Fruit fly (Drosophila melanogaster) whole organism, embryonic: ENCODE results near the gene cpb.
A peak's percentile ranks its signal among the peaks of the same experiment; 100 is the strongest.

Source experiments
- ATbp ChIP-seq: fragments of 200-800 bp; sonication (Bioruptor generic); optimal IDR thresholded peaks from 2 replicates; lab custom pipeline; 2017; ENCODE audit warnings: missing biosample characterization, mild to moderate bottlenecking, missing genetic modification characterization, missing genetic modification reagents
- Blimp-1 ChIP-seq: fragments of 200-800 bp; sonication (Bioruptor generic); optimal IDR thresholded peaks from 3 replicates; lab custom pipeline; 2018; ENCODE audit warnings: missing biosample characterization, missing genetic modification characterization, mild to moderate bottlenecking, moderate library complexity, missing genetic modification reagents
- CG10267 ChIP-seq: fragments of 200-800 bp; sonication (Bioruptor generic); optimal IDR thresholded peaks from 2 replicates; lab custom pipeline; 2018; ENCODE audit warnings: missing biosample characterization, mild to moderate bottlenecking, missing genetic modification characterization, moderate library complexity
- CG10366 ChIP-seq: fragments of 200-800 bp; sonication (Bioruptor generic); IDR thresholded peaks from 2 replicates; pipeline ENCODE4 v1.3.6; 2022; ENCODE audit warnings: missing biosample characterization, missing genetic modification characterization
- CG10979 ChIP-seq: fragments of 200-800 bp; sonication (Bioruptor generic); optimal IDR thresholded peaks from 2 replicates; lab custom pipeline; 2018; ENCODE audit warnings: missing biosample characterization, mild to moderate bottlenecking, missing genetic modification characterization, moderate library complexity
- CG13424 ChIP-seq: fragments of 200-800 bp; sonication (Bioruptor generic); optimal IDR thresholded peaks from 2 replicates; lab custom pipeline; 2019; ENCODE audit warnings: missing biosample characterization, mild to moderate bottlenecking, missing genetic modification characterization, moderate library complexity
- CG14710 ChIP-seq: fragments of 200-800 bp; sonication (Bioruptor generic); optimal IDR thresholded peaks from 3 replicates; lab custom pipeline; 2019; ENCODE audit warnings: missing biosample characterization, mild to moderate bottlenecking, missing genetic modification characterization, moderate library complexity
- CG15269 ChIP-seq: fragments of 200-800 bp; sonication (Bioruptor generic); optimal IDR thresholded peaks from 2 replicates; lab custom pipeline; 2018; ENCODE audit warnings: missing biosample characterization, mild to moderate bottlenecking, missing genetic modification characterization, moderate library complexity
- CG15601 ChIP-seq: fragments of 200-800 bp; sonication (Bioruptor generic); optimal IDR thresholded peaks from 3 replicates; lab custom pipeline; 2019; ENCODE audit warnings: missing biosample characterization, mild to moderate bottlenecking, missing genetic modification characterization, moderate library complexity
- CG1647 ChIP-seq: fragments of 200-800 bp; sonication (Bioruptor generic); optimal IDR thresholded peaks from 3 replicates; lab custom pipeline; 2016; ENCODE audit warnings: missing biosample characterization, missing genetic modification characterization
- CG17328 ChIP-seq: fragments of 200-800 bp; sonication (Bioruptor generic); IDR thresholded peaks from 2 replicates; pipeline ENCODE4 v1.3.6; 2022; ENCODE audit warnings: missing biosample characterization, missing genetic modification characterization
- CG17568 ChIP-seq: fragments of 200-800 bp; sonication (Bioruptor generic); optimal IDR thresholded peaks from 2 replicates; lab custom pipeline; 2018; ENCODE audit warnings: missing biosample characterization, mild to moderate bottlenecking, missing genetic modification characterization, moderate library complexity
- CG17829 ChIP-seq: fragments of 200-800 bp; optimal IDR thresholded peaks from 2 replicates; lab custom pipeline; 2019; ENCODE audit warnings: missing biosample characterization, mild to moderate bottlenecking, missing genetic modification characterization, moderate library complexity
- CG30020 ChIP-seq: fragments of 200-800 bp; optimal IDR thresholded peaks from 2 replicates; lab custom pipeline; 2019; ENCODE audit warnings: missing biosample characterization, mild to moderate bottlenecking, missing genetic modification characterization, moderate library complexity
- CG30431 ChIP-seq: fragments of 200-800 bp; sonication (Bioruptor generic); optimal IDR thresholded peaks from 2 replicates; lab custom pipeline; 2017; ENCODE audit warnings: missing biosample characterization, missing genetic modification characterization
- CG33557 ChIP-seq: fragments of 200-800 bp; sonication (Bioruptor generic); optimal IDR thresholded peaks from 2 replicates; lab custom pipeline; 2019; ENCODE audit warnings: missing biosample characterization, mild to moderate bottlenecking, missing genetic modification characterization, moderate library complexity
- CG34422 ChIP-seq: fragments of 200-800 bp; sonication (Bioruptor generic); IDR thresholded peaks from 3 replicates; pipeline ENCODE4 v1.3.6; 2022; ENCODE audit warnings: missing biosample characterization, missing genetic modification characterization
- CG4424 ChIP-seq: fragments of 200-800 bp; sonication (Bioruptor generic); optimal IDR thresholded peaks from 3 replicates; lab custom pipeline; 2016; ENCODE audit warnings: missing biosample characterization, missing genetic modification characterization
- CG6683 ChIP-seq: fragments of 200-800 bp; sonication (Bioruptor generic); optimal IDR thresholded peaks from 2 replicates; lab custom pipeline; 2017; ENCODE audit warnings: missing biosample characterization, mild to moderate bottlenecking, missing genetic modification characterization, missing genetic modification reagents
- CG6689 ChIP-seq: fragments of 200-800 bp; sonication (Bioruptor generic); IDR thresholded peaks from 2 replicates; pipeline ENCODE4 v1.3.6; 2022; ENCODE audit warnings: missing biosample characterization, missing genetic modification characterization
- CG7271 ChIP-seq: fragments of 200-800 bp; sonication (Bioruptor generic); optimal IDR thresholded peaks from 2 replicates; lab custom pipeline; 2018; ENCODE audit warnings: missing biosample characterization, mild to moderate bottlenecking, missing genetic modification characterization, moderate library complexity
- CG9797 ChIP-seq: fragments of 200-800 bp; sonication (Bioruptor generic); optimal IDR thresholded peaks from 3 replicates; lab custom pipeline; 2018; ENCODE audit warnings: missing biosample characterization, mild to moderate bottlenecking, missing genetic modification characterization
- D ChIP-seq, 2 experiments: fragments of 200-800 bp in 1 of 2; fragments of >200 bp in 1 of 2; sonication (Bioruptor generic) in 1 of 2; optimal IDR thresholded peaks; 2 replicates in 1 of 2; 3 replicates in 1 of 2; lab custom pipeline; 2017; ENCODE audit warnings: mild to moderate bottlenecking in 1 of 2, missing biosample characterization in 1 of 2, missing genetic modification characterization in 1 of 2, missing genetic modification reagents in 1 of 2
- Drgx ChIP-seq: fragments of 200-800 bp; sonication (Bioruptor generic); IDR thresholded peaks from 2 replicates; pipeline ENCODE4 v1.3.6; 2022; ENCODE audit warnings: missing biosample characterization, missing genetic modification characterization
- Eip74EF ChIP-seq, 2 experiments: fragments of 200-800 bp in 1 of 2; fragments of >200 bp in 1 of 2; sonication (Bioruptor generic) in 1 of 2; optimal IDR thresholded peaks; 2 replicates each; lab custom pipeline; 2017 to 2019; ENCODE audit warnings: missing biosample characterization in 2 of 2, missing genetic modification characterization in 2 of 2, mild to moderate bottlenecking in 1 of 2, moderate library complexity in 1 of 2
- Lhr ChIP-seq: fragments of 200-800 bp; sonication (Bioruptor generic); optimal IDR thresholded peaks from 3 replicates; lab custom pipeline; 2017; ENCODE audit warnings: mild to moderate bottlenecking, missing biosample characterization, missing genetic modification reagents, missing genetic modification characterization
- Oli ChIP-seq: fragments of 200-800 bp; sonication (Bioruptor generic); optimal IDR thresholded peaks from 2 replicates; lab custom pipeline; 2018; ENCODE audit warnings: missing biosample characterization, mild to moderate bottlenecking, missing genetic modification characterization, moderate library complexity
- Six4 ChIP-seq: fragments of 200-800 bp; sonication (Bioruptor generic); optimal IDR thresholded peaks from 2 replicates; lab custom pipeline; 2016; ENCODE audit warnings: missing biosample characterization, missing genetic modification characterization
- Ssrp ChIP-seq: fragments of 200-800 bp; sonication (Bioruptor generic); optimal IDR thresholded peaks from 2 replicates; lab custom pipeline; 2018; ENCODE audit warnings: missing biosample characterization, mild to moderate bottlenecking, missing genetic modification characterization, moderate library complexity
- TFAM ChIP-seq: fragments of 200-800 bp; sonication (Bioruptor generic); optimal IDR thresholded peaks from 2 replicates; lab custom pipeline; 2017; ENCODE audit warnings: missing biosample characterization, missing genetic modification characterization, inconsistent platforms
- ap ChIP-seq: fragments of 200-800 bp; sonication (Bioruptor generic); IDR thresholded peaks from 2 replicates; pipeline ENCODE4 v1.3.6; 2022; ENCODE audit warnings: missing biosample characterization, missing genetic modification characterization
- bsh ChIP-seq, 2 experiments: fragments of 200-800 bp; sonication (Bioruptor generic); optimal IDR thresholded peaks; 2 replicates each; lab custom pipeline; 2017 to 2018; ENCODE audit warnings: mild to moderate bottlenecking in 2 of 2, missing biosample characterization in 2 of 2, missing genetic modification characterization in 2 of 2, moderate library complexity in 1 of 2
- cad ChIP-seq: fragments of >200 bp; optimal IDR thresholded peaks from 2 replicates; lab custom pipeline; 2017; ENCODE audit warnings: missing biosample characterization, missing genetic modification characterization
- dmrt99B ChIP-seq: fragments of 200-800 bp; sonication (Bioruptor generic); optimal IDR thresholded peaks from 2 replicates; lab custom pipeline; 2018; ENCODE audit warnings: missing biosample characterization, mild to moderate bottlenecking, missing genetic modification characterization, moderate library complexity
- gem ChIP-seq: fragments of 200-800 bp; sonication (Bioruptor generic); optimal IDR thresholded peaks from 2 replicates; lab custom pipeline; 2019; ENCODE audit warnings: missing biosample characterization, mild to moderate bottlenecking, missing genetic modification characterization, moderate library complexity
- grau ChIP-seq: fragments of 200-800 bp; optimal IDR thresholded peaks from 3 replicates; lab custom pipeline; 2019; ENCODE audit warnings: missing biosample characterization, mild to moderate bottlenecking, missing genetic modification characterization, moderate library complexity
- gsb ChIP-seq: fragments of 200-800 bp; sonication (Bioruptor generic); IDR thresholded peaks from 2 replicates; pipeline ENCODE4 v1.3.6; 2022; ENCODE audit warnings: missing biosample characterization, missing genetic modification characterization
- klu ChIP-seq: fragments of 200-800 bp; sonication (Bioruptor generic); IDR thresholded peaks from 2 replicates; pipeline ENCODE4 v1.3.6; 2022; ENCODE audit warnings: missing biosample characterization, missing genetic modification characterization
- oc ChIP-seq: fragments of 200-800 bp; sonication (Bioruptor generic); optimal IDR thresholded peaks from 2 replicates; lab custom pipeline; 2018; ENCODE audit warnings: missing biosample characterization, mild to moderate bottlenecking, missing genetic modification characterization, moderate library complexity
- onecut ChIP-seq: fragments of 200-800 bp; sonication (Bioruptor generic); IDR thresholded peaks from 2 replicates; pipeline ENCODE4 v1.3.6; 2022; ENCODE audit warnings: missing biosample characterization, missing genetic modification characterization
- org-1 ChIP-seq: fragments of 200-800 bp; sonication (Bioruptor generic); optimal IDR thresholded peaks from 2 replicates; lab custom pipeline; 2017; ENCODE audit warnings: missing biosample characterization, missing genetic modification characterization
- phol ChIP-seq: fragments of 200-800 bp; sonication (Bioruptor generic); optimal IDR thresholded peaks from 3 replicates; lab custom pipeline; 2018; ENCODE audit warnings: missing biosample characterization, mild to moderate bottlenecking, missing genetic modification characterization, moderate library complexity
- prd ChIP-seq, 3 experiments: fragments of >200 bp in 2 of 3; fragments of 200-800 bp in 1 of 3; sonication (Bioruptor generic) in 1 of 3; optimal IDR thresholded peaks in 2 of 3; IDR thresholded peaks in 1 of 3; 2 replicates in 2 of 3; 3 replicates in 1 of 3; pipeline versions ENCODE4 v1.3.6 to Lab custom; 2017 to 2022; ENCODE audit warnings: missing biosample characterization in 1 of 3, missing genetic modification characterization in 1 of 3
- sc ChIP-seq, 3 experiments: fragments of >200 bp in 2 of 3; fragments of 200-800 bp in 1 of 3; sonication (Bioruptor generic) in 1 of 3; optimal IDR thresholded peaks; 2 replicates in 2 of 3; 3 replicates in 1 of 3; lab custom pipeline; 2017; ENCODE audit warnings: mild to moderate bottlenecking in 1 of 3, missing biosample characterization in 1 of 3, missing genetic modification characterization in 1 of 3, missing genetic modification reagents in 1 of 3
- sd ChIP-seq: fragments of 200-800 bp; sonication (Bioruptor generic); optimal IDR thresholded peaks from 3 replicates; lab custom pipeline; 2018; ENCODE audit warnings: missing biosample characterization, mild to moderate bottlenecking, missing genetic modification characterization, moderate library complexity
- sens ChIP-seq: fragments of 200-800 bp; sonication (Bioruptor generic); peaks from one replicate; lab custom pipeline; 2016; ENCODE audit warnings: missing biosample characterization, missing genetic modification characterization
- twi ChIP-seq: fragments of 200-800 bp; optimal IDR thresholded peaks from 2 replicates; lab custom pipeline; 2019; ENCODE audit warnings: missing biosample characterization, mild to moderate bottlenecking, missing genetic modification characterization, moderate library complexity
- unpg ChIP-seq: fragments of 200-800 bp; sonication (Bioruptor generic); optimal IDR thresholded peaks from 3 replicates; lab custom pipeline; 2018; ENCODE audit warnings: missing biosample characterization, mild to moderate bottlenecking, missing genetic modification characterization, moderate library complexity

cpb gene

dm6 chr2L:1738054-1738453 is 33.4 kb downstream of the cpb start (continued):
- TF ChIP-seq D (optimal IDR thresholded peaks at IDR 0.05; lab: Kevin White, UChicago), result no peak
- TF ChIP-seq D (GFP tag; optimal IDR thresholded peaks at IDR 0.05; lab: Kevin White, UChicago), result peak; percentile 25
- TF ChIP-seq org-1, result peak; percentile 12
- no peak for TF ChIP-seq CG17568 (GFP tag; lab: Kevin White, UChicago)
- TF ChIP-seq ATbp (GFP tag; lab: Kevin White, UChicago), result peak; percentile 44
- TF ChIP-seq CG6689 (GFP tag; lab: Robert Waterston, UW), result 0 out of 2 replicates have a peak, but pooled peaks have one; percentile 13
- no peak for TF ChIP-seq CG15269
- no peak for TF ChIP-seq CG33557 (GFP tag; lab: Kevin White, UChicago)
- TF ChIP-seq CG30431 (GFP tag; lab: Kevin White, UChicago), result no peak
- TF ChIP-seq sd, result peak; percentile 59
- no peak for TF ChIP-seq klu
- no peak for TF ChIP-seq prd (optimal IDR thresholded peaks at IDR 0.05; lab: Kevin White, UChicago)
- TF ChIP-seq prd (GFP tag; IDR thresholded peaks at IDR 0.05; lab: Robert Waterston, UW), result peak; percentile 37; the same call in 1 of the 3 replicates
- peak; percentile 18 for TF ChIP-seq CG4424 (GFP tag; lab: Kevin White, UChicago)
- TF ChIP-seq TFAM, result no peak
- peak; percentile 51 for TF ChIP-seq CG14710 (tag; lab: Kevin White, UChicago)
- peak in 1 of 2 experiments; percentile 79 for TF ChIP-seq bsh (GFP tag; optimal IDR thresholded peaks at IDR 0.05; lab: Kevin White, UChicago)
- TF ChIP-seq CG10267, result peak; percentile 19
- TF ChIP-seq twi, result peak; percentile 17
- TF ChIP-seq CG7271, result no peak
- TF ChIP-seq dmrt99B (tag; lab: Kevin White, UChicago), result peak; percentile 7
- TF ChIP-seq CG17328 (GFP tag; lab: Robert Waterston, UW), result no peak
- peak; percentile 55 for TF ChIP-seq oc (tag; lab: Kevin White, UChicago)
- no peak for TF ChIP-seq CG30020 (tag; lab: Kevin White, UChicago)
- peak; percentile 70 for TF ChIP-seq CG10979 (tag; lab: Kevin White, UChicago)
- no peak for TF ChIP-seq ap (GFP tag; lab: Robert Waterston, UW)
- no peak for TF ChIP-seq CG6683 (GFP tag; lab: Kevin White, UChicago)
- peak; percentile 54 for TF ChIP-seq gem (tag; lab: Kevin White, UChicago)
- no peak for TF ChIP-seq CG9797 (GFP tag; lab: Kevin White, UChicago)
- peak; percentile 4 for TF ChIP-seq CG13424 (tag; lab: Kevin White, UChicago)
- TF ChIP-seq onecut (GFP tag; lab: Robert Waterston, UW), result no peak
- peak; percentile 51 for TF ChIP-seq sens (GFP tag; lab: Kevin White, UChicago)
- peak; percentile 43 for TF ChIP-seq unpg (GFP tag; lab: Kevin White, UChicago)
- TF ChIP-seq Six4 (GFP tag; lab: Kevin White, UChicago), result peak; percentile 23
- TF ChIP-seq grau (tag; lab: Kevin White, UChicago), result peak; percentile 20
- TF ChIP-seq CG34422 (GFP tag; lab: Robert Waterston, UW), result 0 out of 3 replicates have a peak, but pooled peaks have one; percentile 33
- TF ChIP-seq Lhr (GFP tag; lab: Kevin White, UChicago), result peak; percentile 4
- no peak for TF ChIP-seq CG10366 (GFP tag; lab: Robert Waterston, UW)
- peak; percentile 41; the same call in 1 of the 2 replicates for TF ChIP-seq Drgx (GFP tag; lab: Robert Waterston, UW)
- TF ChIP-seq Eip74EF (GFP tag; optimal IDR thresholded peaks at IDR 0.05; lab: Kevin White, UChicago), result no peak
- TF ChIP-seq Ssrp, result peak; percentile 24
- peak; percentile 75 for TF ChIP-seq CG15601 (tag; lab: Kevin White, UChicago)
- no peak for TF ChIP-seq sc (optimal IDR thresholded peaks at IDR 0.05; lab: Kevin White, UChicago)
- peak; percentile 28 for TF ChIP-seq sc (GFP tag; optimal IDR thresholded peaks at IDR 0.05; lab: Kevin White, UChicago)
- TF ChIP-seq phol, result peak; percentile 62
- TF ChIP-seq Blimp-1 (GFP tag; lab: Kevin White, UChicago), result peak; percentile 85
- peak; percentile 26 for TF ChIP-seq CG1647 (GFP tag; lab: Kevin White, UChicago)
- no peak for TF ChIP-seq gsb (GFP tag; lab: Robert Waterston, UW)
- peak; percentile 23 for TF ChIP-seq Oli (tag; lab: Kevin White, UChicago)
- TF ChIP-seq cad (GFP tag; lab: Kevin White, UChicago), result no peak
- TF ChIP-seq CG17829, result peak; percentile 20
